Fruit fly (Drosophila melanogaster): ENCODE data around the gene Afti.

Gene Afti

DNA sequence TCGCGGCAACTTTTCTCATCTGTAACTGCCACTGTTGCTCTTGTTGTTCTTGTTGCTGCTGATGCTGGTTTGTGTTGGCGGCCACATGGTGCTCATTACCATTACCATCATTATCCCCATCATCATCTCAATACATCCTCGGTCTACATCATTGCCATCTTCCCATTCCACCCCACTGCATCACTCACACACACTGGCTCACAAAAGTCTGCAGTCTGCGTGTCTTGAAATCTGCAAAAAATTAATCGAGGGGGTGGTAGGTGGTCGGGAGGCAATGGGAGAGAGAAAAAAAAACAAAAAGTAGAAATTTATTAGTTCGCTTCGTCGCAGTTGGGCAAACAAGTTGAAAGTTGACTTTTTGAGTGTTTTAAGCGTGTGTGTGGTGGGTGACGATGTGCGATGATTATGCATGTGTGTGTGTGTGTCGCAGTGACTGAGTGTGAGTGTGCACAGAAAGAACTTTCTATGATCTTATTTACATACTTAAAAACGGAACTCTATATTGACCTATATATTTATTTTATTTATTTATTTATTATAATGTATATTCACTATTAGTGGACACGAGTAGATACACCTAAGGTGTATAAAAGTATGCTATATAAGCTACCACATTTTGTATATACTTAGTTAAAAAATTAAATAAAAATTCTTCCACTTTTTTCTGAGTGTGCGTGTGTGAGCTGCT is 47.0 kb downstream of the Afti start (continued):
- TF ChIP-seq CG9797 (GFP tag; optimal IDR thresholded peaks at IDR 0.05): no peak
- TF ChIP-seq CG6689 (GFP tag; IDR thresholded peaks at IDR 0.05): 0 out of 2 replicates have a peak, but pooled peaks have one; percentile 19
- TF ChIP-seq CG11093 (GFP tag; IDR thresholded peaks at IDR 0.05): no peak
- TF ChIP-seq CG7556 (GFP tag; optimal IDR thresholded peaks at IDR 0.05): peak; percentile 20
- peak; percentile 41; the same call in 1 of the 3 replicates for TF ChIP-seq dysf (GFP tag; IDR thresholded peaks at IDR 0.05)
- TF ChIP-seq Sox102F (GFP tag; optimal IDR thresholded peaks at IDR 0.05): peak; percentile 43
- TF ChIP-seq Abd-B (GFP tag; optimal IDR thresholded peaks at IDR 0.05): peak; percentile 10
- no peak for TF ChIP-seq CG9609 (GFP tag; optimal IDR thresholded peaks at IDR 0.05)
- TF ChIP-seq pan (optimal IDR thresholded peaks at IDR 0.05): no peak
- no peak for TF ChIP-seq pan (GFP tag; optimal IDR thresholded peaks at IDR 0.05 in 1 of 2, IDR thresholded peaks at IDR 0.05 in 1 of 2)
- no peak for TF ChIP-seq Gsc (GFP tag; IDR thresholded peaks at IDR 0.05)
- TF ChIP-seq CG15514 (GFP tag; optimal IDR thresholded peaks at IDR 0.05): no peak
- TF ChIP-seq emc (GFP tag; optimal IDR thresholded peaks at IDR 0.05): no peak
- TF ChIP-seq CG13287 (GFP tag; IDR thresholded peaks at IDR 0.05; ENCODE audit: partially characterized antibody): no peak
- TF ChIP-seq Ets97D (GFP tag; optimal IDR thresholded peaks at IDR 0.05): no peak
- no peak for TF ChIP-seq repo (GFP tag; optimal IDR thresholded peaks at IDR 0.05)
- 0 out of 2 replicates have a peak, but pooled peaks have one; percentile 19 for TF ChIP-seq CG17612 (GFP tag; IDR thresholded peaks at IDR 0.05)
- peak; percentile 5 for TF ChIP-seq sug (tag; optimal IDR thresholded peaks at IDR 0.05)
- TF ChIP-seq CG30431 (GFP tag; optimal IDR thresholded peaks at IDR 0.05): no peak
- no peak for TF ChIP-seq Oaz (GFP tag; IDR thresholded peaks at IDR 0.05)
- TF ChIP-seq insv (GFP tag; optimal IDR thresholded peaks at IDR 0.05): no peak
- TF ChIP-seq Oli (tag; optimal IDR thresholded peaks at IDR 0.05): peak; percentile 22
- no peak for TF ChIP-seq rib (GFP tag; IDR thresholded peaks at IDR 0.05)
- TF ChIP-seq CG13296 (GFP tag; optimal IDR thresholded peaks at IDR 0.05): peak; percentile 17
- TF ChIP-seq gem (tag; optimal IDR thresholded peaks at IDR 0.05): peak; percentile 66
- no peak for TF ChIP-seq ab (GFP tag; optimal IDR thresholded peaks at IDR 0.05)
- no peak for TF ChIP-seq CG6791 (GFP tag; IDR thresholded peaks at IDR 0.05; ENCODE audit: partially characterized antibody)
- TF ChIP-seq yki (optimal IDR thresholded peaks at IDR 0.05): no peak
- no peak for TF ChIP-seq Atf6 (GFP tag; IDR thresholded peaks at IDR 0.05)
- no peak for TF ChIP-seq CG14965 (GFP tag; optimal IDR thresholded peaks at IDR 0.05; ENCODE audit: borderline replicate concordance)
- no peak for TF ChIP-seq CG12155 (GFP tag; optimal IDR thresholded peaks at IDR 0.05)
- TF ChIP-seq Optix (GFP tag; IDR thresholded peaks at IDR 0.05): no peak
- TF ChIP-seq nmo (GFP tag; optimal IDR thresholded peaks at IDR 0.05): peak; percentile 14
- peak; percentile 52 for TF ChIP-seq CG10979 (tag; optimal IDR thresholded peaks at IDR 0.05)
- TF ChIP-seq peb (GFP tag; IDR thresholded peaks at IDR 0.05): no peak
- TF ChIP-seq CG5245 (GFP tag; optimal IDR thresholded peaks at IDR 0.05): no peak
- peak; percentile 29; the same call in 1 of the 2 replicates for TF ChIP-seq slbo (GFP tag; IDR thresholded peaks at IDR 0.05)
- TF ChIP-seq CG9876 (GFP tag; optimal IDR thresholded peaks at IDR 0.05): no peak
- no peak for TF ChIP-seq fru (optimal IDR thresholded peaks at IDR 0.05)
- TF ChIP-seq CG17328 (GFP tag; IDR thresholded peaks at IDR 0.05): 0 out of 2 replicates have a peak, but pooled peaks have one; percentile 29
- no peak for TF ChIP-seq ap (GFP tag; IDR thresholded peaks at IDR 0.05)
- TF ChIP-seq Gug (GFP tag; IDR thresholded peaks at IDR 0.05): no peak
- 0 out of 2 replicates have a peak, but pooled peaks have one; percentile 18 for TF ChIP-seq HLH3B (GFP tag; IDR thresholded peaks at IDR 0.05)
- TF ChIP-seq schlank (tag; optimal IDR thresholded peaks at IDR 0.05): no peak
- TF ChIP-seq ERR (GFP tag; optimal IDR thresholded peaks at IDR 0.05): no peak
- peak; percentile 9; the same call in 1 of the 2 replicates for TF ChIP-seq stc (GFP tag; IDR thresholded peaks at IDR 0.05)
- TF ChIP-seq CTCF (GFP tag; optimal IDR thresholded peaks at IDR 0.05): no peak
- TF ChIP-seq CG1832 (GFP tag; optimal IDR thresholded peaks at IDR 0.05): no peak
- TF ChIP-seq Sry-β (GFP tag; optimal IDR thresholded peaks at IDR 0.05): no peak
- no peak for TF ChIP-seq BEAF-32 (GFP tag; optimal IDR thresholded peaks at IDR 0.05)
- no peak for TF ChIP-seq CG12236 (GFP tag; optimal IDR thresholded peaks at IDR 0.05)
- no peak for TF ChIP-seq CG4404 (GFP tag; IDR thresholded peaks at IDR 0.05)

Measured in whole organism, embryonic.